Worm (Caenorhabditis elegans) whole organism, L1 larva: Measurements from ENCODE around the gene W03B1.5.

Source experiments
- C16A3.4 ChIP-seq: fragments of 150-350 bp; optimal IDR thresholded peaks from 2 replicates; lab custom pipeline; 2014; ENCODE audit warnings: missing biosample characterization, missing genetic modification characterization
- alr-1 ChIP-seq: fragments of 200-800 bp; sonication (Bioruptor generic); optimal IDR thresholded peaks from 2 replicates; lab custom pipeline; 2018; ENCODE audit warnings: borderline replicate concordance, mild to moderate bottlenecking, missing genetic modification characterization, missing compliant biosample characterization
- aly-2 ChIP-seq: fragments of 150-350 bp; optimal IDR thresholded peaks from 2 replicates; lab custom pipeline; 2014; ENCODE audit warnings: missing biosample characterization, missing genetic modification characterization
- ama-1 ChIP-seq: fragments of 150-350 bp; optimal IDR thresholded peaks from 2 replicates; lab custom pipeline; 2014
- ceh-82 ChIP-seq, 3 experiments: fragments of 150-350 bp in 1 of 3; sonication (generic microtip) in 2 of 3; optimal IDR thresholded peaks; 2 replicates each; lab custom pipeline; 2014 to 2017; ENCODE audit warnings: missing biosample characterization in 3 of 3, missing genetic modification characterization in 3 of 3
- ceh-90 ChIP-seq: sonication (generic microtip); optimal IDR thresholded peaks from 2 replicates; lab custom pipeline; 2016; ENCODE audit warnings: missing genetic modification characterization, missing compliant biosample characterization
- ces-1 ChIP-seq: fragments of 150-350 bp; optimal IDR thresholded peaks from 2 replicates; lab custom pipeline; 2014; ENCODE audit warnings: missing biosample characterization, missing genetic modification reagents, missing genetic modification characterization
- dsc-1 ChIP-seq: sonication (generic microtip); optimal IDR thresholded peaks from 2 replicates; lab custom pipeline; 2016; ENCODE audit warnings: mild to moderate bottlenecking, missing genetic modification characterization, missing compliant biosample characterization
- efl-1 ChIP-seq, 4 experiments: fragments of 150-350 bp; optimal IDR thresholded peaks in 3 of 4; peaks in 1 of 4; 1 replicate in 1 of 4; 2 replicates in 3 of 4; lab custom pipeline; 2014; ENCODE audit warnings: missing biosample characterization in 2 of 4, missing genetic modification characterization in 2 of 4, missing genetic modification reagents in 2 of 4
- efl-3 ChIP-seq: fragments of 200-800 bp; sonication (Bioruptor generic); optimal IDR thresholded peaks from 2 replicates; lab custom pipeline; 2018; ENCODE audit warnings: mild to moderate bottlenecking, missing genetic modification characterization, missing compliant biosample characterization
- elt-2 ChIP-seq: sonication (generic microtip); optimal IDR thresholded peaks from 2 replicates; lab custom pipeline; 2016; ENCODE audit warnings: missing genetic modification characterization, mild to moderate bottlenecking, inconsistent platforms, missing compliant biosample characterization, missing genetic modification reagents
- elt-3 ChIP-seq, 6 experiments: fragments of 150-350 bp in 1 of 6; sonication (generic microtip); optimal IDR thresholded peaks; 2 replicates each; lab custom pipeline; 2017 to 2018; ENCODE audit warnings: missing biosample characterization in 6 of 6, missing genetic modification characterization in 6 of 6, inconsistent platforms in 1 of 6
- ets-5 ChIP-seq: fragments of 200-800 bp; sonication (Bioruptor generic); IDR thresholded peaks from 2 replicates; pipeline ENCODE4 v1.3.6; 2022; ENCODE audit warnings: missing genetic modification characterization, missing compliant biosample characterization
- fkh-10 ChIP-seq: sonication (generic microtip); optimal IDR thresholded peaks from 2 replicates; lab custom pipeline; 2017; ENCODE audit warnings: missing biosample characterization, missing genetic modification reagents, missing genetic modification characterization
- hpl-2 ChIP-seq: fragments of 150-350 bp; optimal IDR thresholded peaks from 2 replicates; lab custom pipeline; 2014; ENCODE audit warnings: missing biosample characterization, missing genetic modification reagents, missing genetic modification characterization
- isw-1 ChIP-seq: fragments of 200-800 bp; sonication (Bioruptor generic); IDR thresholded peaks from 2 replicates; pipeline ENCODE4 v1.3.6; 2022; ENCODE audit warnings: missing genetic modification characterization, missing compliant biosample characterization
- jun-1 ChIP-seq: fragments of 150-350 bp; optimal IDR thresholded peaks from 2 replicates; lab custom pipeline; 2014; ENCODE audit warnings: missing biosample characterization, missing genetic modification reagents, missing genetic modification characterization
- lin-15B ChIP-seq: fragments of 150-350 bp; sonication (generic microtip); optimal IDR thresholded peaks from 3 replicates; lab custom pipeline; 2014; ENCODE audit warnings: missing biosample characterization, missing genetic modification characterization
- lir-3 ChIP-seq: sonication (generic microtip); optimal IDR thresholded peaks from 2 replicates; lab custom pipeline; 2016; ENCODE audit warnings: mild to moderate bottlenecking, missing genetic modification characterization, moderate library complexity, missing compliant biosample characterization; ENCODE audit not compliant: poor library complexity
- mdl-1 ChIP-seq, 2 experiments: fragments of 150-350 bp; optimal IDR thresholded peaks; 2 replicates each; lab custom pipeline; 2014 to 2017; ENCODE audit warnings: missing biosample characterization in 2 of 2, missing genetic modification characterization in 2 of 2, inconsistent platforms in 1 of 2
- mef-2 ChIP-seq: fragments of 150-350 bp; optimal IDR thresholded peaks from 2 replicates; lab custom pipeline; 2014; ENCODE audit warnings: missing biosample characterization, missing genetic modification characterization
- nhr-11 ChIP-seq: fragments of 150-350 bp; optimal IDR thresholded peaks from 2 replicates; lab custom pipeline; 2014; ENCODE audit warnings: missing biosample characterization, missing genetic modification characterization
- nhr-12 ChIP-seq: sonication (generic microtip); optimal IDR thresholded peaks from 2 replicates; lab custom pipeline; 2017; ENCODE audit warnings: missing biosample characterization, missing genetic modification characterization
- nhr-20 ChIP-seq: sonication (generic microtip); optimal IDR thresholded peaks from 2 replicates; lab custom pipeline; 2016; ENCODE audit warnings: mild to moderate bottlenecking, missing genetic modification characterization, missing compliant biosample characterization
- nhr-237 ChIP-seq: fragments of 150-350 bp; optimal IDR thresholded peaks from 2 replicates; lab custom pipeline; 2014; ENCODE audit warnings: missing biosample characterization, missing genetic modification characterization
- nhr-28 ChIP-seq: fragments of 150-350 bp; optimal IDR thresholded peaks from 2 replicates; lab custom pipeline; 2014; ENCODE audit warnings: missing biosample characterization, missing genetic modification characterization
- nhr-47 ChIP-seq: sonication (generic microtip); optimal IDR thresholded peaks from 2 replicates; lab custom pipeline; 2016; ENCODE audit warnings: mild to moderate bottlenecking, missing genetic modification characterization, moderate library complexity, missing compliant biosample characterization
- nhr-71 ChIP-seq: sonication (generic microtip); optimal IDR thresholded peaks from 2 replicates; lab custom pipeline; 2016; ENCODE audit warnings: mild to moderate bottlenecking, missing genetic modification characterization, moderate library complexity, missing compliant biosample characterization
- nhr-76 ChIP-seq: sonication (generic microtip); optimal IDR thresholded peaks from 2 replicates; lab custom pipeline; 2017; ENCODE audit warnings: missing biosample characterization, missing genetic modification characterization
- nhr-77 ChIP-seq: fragments of 150-350 bp; optimal IDR thresholded peaks from 2 replicates; lab custom pipeline; 2014; ENCODE audit warnings: missing biosample characterization, missing genetic modification characterization
- nhr-84 ChIP-seq: sonication (generic microtip); optimal IDR thresholded peaks from 2 replicates; lab custom pipeline; 2017; ENCODE audit warnings: missing biosample characterization, missing genetic modification characterization
- nhr-85 ChIP-seq: sonication (generic microtip); peaks from one replicate; lab custom pipeline; 2016; ENCODE audit warnings: missing genetic modification characterization, inconsistent platforms, missing compliant biosample characterization
- nhr-90 ChIP-seq: sonication (generic microtip); optimal IDR thresholded peaks from 2 replicates; lab custom pipeline; 2016; ENCODE audit warnings: mild to moderate bottlenecking, missing genetic modification characterization, missing compliant biosample characterization; ENCODE audit not compliant: poor library complexity
- pag-3 ChIP-seq: sonication (generic microtip); optimal IDR thresholded peaks from 2 replicates; lab custom pipeline; 2017; ENCODE audit warnings: missing genetic modification characterization, mild to moderate bottlenecking, missing compliant biosample characterization, antibody characterized with exemption, borderline replicate concordance; ENCODE audit not compliant: insufficient read depth
- pax-3 ChIP-seq: fragments of 200-800 bp; sonication (Bioruptor generic); optimal IDR thresholded peaks from 2 replicates; lab custom pipeline; 2018; ENCODE audit warnings: mild to moderate bottlenecking, missing genetic modification characterization, moderate library complexity, missing compliant biosample characterization
- skn-1 ChIP-seq: fragments of 150-350 bp; optimal IDR thresholded peaks from 2 replicates; lab custom pipeline; 2014; ENCODE audit warnings: missing biosample characterization, missing genetic modification characterization
- snpc-4 ChIP-seq: fragments of 150-350 bp; optimal IDR thresholded peaks from 2 replicates; lab custom pipeline; 2014; ENCODE audit warnings: missing biosample characterization, missing genetic modification characterization
- snu-23 ChIP-seq: sonication (generic microtip); optimal IDR thresholded peaks from 2 replicates; lab custom pipeline; 2016; ENCODE audit warnings: missing genetic modification characterization, missing compliant biosample characterization
- sox-4 ChIP-seq: sonication (generic microtip); optimal IDR thresholded peaks from 2 replicates; lab custom pipeline; 2016; ENCODE audit warnings: missing genetic modification characterization, missing compliant biosample characterization
- sptf-1 ChIP-seq: fragments of 150-350 bp; optimal IDR thresholded peaks from 2 replicates; lab custom pipeline; 2014; ENCODE audit warnings: missing biosample characterization, missing genetic modification characterization
- sup-37 ChIP-seq: fragments of 200-800 bp; sonication (Bioruptor generic); optimal IDR thresholded peaks from 2 replicates; lab custom pipeline; 2018; ENCODE audit warnings: mild to moderate bottlenecking, missing genetic modification characterization, missing compliant biosample characterization
- swsn-7 ChIP-seq: sonication (generic microtip); optimal IDR thresholded peaks from 2 replicates; lab custom pipeline; 2016; ENCODE audit warnings: missing genetic modification characterization, missing compliant biosample characterization
- unc-130 ChIP-seq: fragments of 150-350 bp; optimal IDR thresholded peaks from 2 replicates; lab custom pipeline; 2017; ENCODE audit warnings: missing biosample characterization, missing genetic modification characterization, inconsistent platforms
- unc-62 ChIP-seq: fragments of 150-350 bp; optimal IDR thresholded peaks from 2 replicates; lab custom pipeline; 2014; ENCODE audit warnings: missing biosample characterization, missing genetic modification reagents, missing genetic modification characterization
- unc-98 ChIP-seq: fragments of 200-800 bp; sonication (Bioruptor generic); IDR thresholded peaks from 2 replicates; pipeline ENCODE4 v1.3.6; 2022; ENCODE audit warnings: missing genetic modification characterization, missing compliant biosample characterization
- vab-15 ChIP-seq: sonication (generic microtip); optimal IDR thresholded peaks from 2 replicates; lab custom pipeline; 2017; ENCODE audit warnings: missing genotype, mild to moderate bottlenecking, missing genetic modification characterization, missing compliant biosample characterization
- zag-1 ChIP-seq: fragments of 150-350 bp; optimal IDR thresholded peaks from 2 replicates; lab custom pipeline; 2014; ENCODE audit warnings: missing biosample characterization, missing genetic modification characterization
- zip-4 ChIP-seq: fragments of 200-800 bp; sonication (Bioruptor generic); optimal IDR thresholded peaks from 2 replicates; lab custom pipeline; 2018; ENCODE audit warnings: mild to moderate bottlenecking, missing genetic modification characterization, moderate library complexity, missing compliant biosample characterization
- ztf-4 ChIP-seq: fragments of 150-350 bp; optimal IDR thresholded peaks from 2 replicates; lab custom pipeline; 2014; ENCODE audit warnings: missing biosample characterization, missing genetic modification characterization

W03B1.5 gene

DNA sequence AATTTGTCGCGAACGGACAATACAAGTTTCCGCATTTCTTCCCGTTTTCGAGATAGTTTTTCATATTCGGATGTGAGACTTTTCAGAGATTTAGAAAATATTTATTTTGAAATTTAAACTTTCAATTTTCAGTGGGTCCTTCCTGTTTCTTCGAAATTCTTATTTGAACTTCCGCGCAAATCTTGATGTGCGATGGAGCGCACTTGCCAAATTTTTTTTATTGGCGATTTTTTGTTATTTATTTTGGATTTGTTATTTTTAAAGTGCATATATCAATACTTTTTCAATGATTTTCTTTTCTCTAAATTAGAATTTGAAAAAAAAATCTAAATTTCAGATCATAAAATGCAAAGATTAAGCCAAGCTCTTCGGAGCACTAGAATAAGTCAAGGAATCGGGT, 9.1 kb downstream of the W03B1.5 start, which contains the start of gene sars-2 (continued):
- TF ChIP-seq C16A3.4 (tag; lab: Kevin White, UChicago), result peak; percentile 33
- TF ChIP-seq nhr-237 (tag; lab: Kevin White, UChicago), result no peak
- no peak for TF ChIP-seq nhr-28 (tag; lab: Kevin White, UChicago)
- TF ChIP-seq nhr-11 (tag; lab: Kevin White, UChicago), result no peak
- no peak for TF ChIP-seq sox-4 (tag; lab: Kevin White, UChicago)
- peak; percentile 50 for TF ChIP-seq dsc-1 (tag; lab: Kevin White, UChicago)
- peak; percentile 23 for TF ChIP-seq nhr-47 (tag; lab: Kevin White, UChicago)
- peak; percentile 19; the same call in 1 of the 2 replicates for TF ChIP-seq isw-1 (GFP tag; lab: Robert Waterston, UW)
- no peak for TF ChIP-seq hpl-2 (GFP tag; lab: Kevin White, UChicago)
- no peak for TF ChIP-seq nhr-76 (tag; lab: Kevin White, UChicago)
- TF ChIP-seq nhr-85 (tag; lab: Kevin White, UChicago), result peak; percentile 33
- no peak for TF ChIP-seq ztf-4
- TF ChIP-seq snu-23 (GFP tag; lab: Kevin White, UChicago), result peak; percentile 52
- TF ChIP-seq jun-1 (tag; lab: Kevin White, UChicago), result no peak
- TF ChIP-seq ceh-90 (tag; lab: Kevin White, UChicago), result no peak
- TF ChIP-seq mef-2 (tag; lab: Kevin White, UChicago), result no peak
- TF ChIP-seq nhr-77 (tag; lab: Kevin White, UChicago), result no peak
- TF ChIP-seq sup-37 (GFP tag; lab: Kevin White, UChicago), result no peak
- no peak for TF ChIP-seq vab-15 (tag; lab: Kevin White, UChicago)
- no peak for TF ChIP-seq zag-1 (tag; lab: Kevin White, UChicago)
- no peak for TF ChIP-seq sptf-1 (tag; lab: Kevin White, UChicago)
- no peak for TF ChIP-seq elt-3 (tag; optimal IDR thresholded peaks at IDR 0.05; lab: Kevin White, UChicago)
- TF ChIP-seq unc-62 (GFP tag; lab: Kevin White, UChicago), result no peak
- TF ChIP-seq pax-3, result no peak
- no peak for TF ChIP-seq unc-98 (GFP tag; lab: Robert Waterston, UW)
- TF ChIP-seq nhr-90 (tag; lab: Kevin White, UChicago), result peak; percentile 25
- TF ChIP-seq lin-15B (tag; lab: Kevin White, UChicago), result peak; percentile 49
- TF ChIP-seq ces-1 (GFP tag; lab: Kevin White, UChicago), result no peak
- no peak for TF ChIP-seq fkh-10 (GFP tag; lab: Kevin White, UChicago)
- TF ChIP-seq mdl-1 (tag; optimal IDR thresholded peaks at IDR 0.05; lab: Kevin White, UChicago), result no peak
- TF ChIP-seq nhr-12, result no peak
- TF ChIP-seq nhr-71 (tag; lab: Kevin White, UChicago), result peak; percentile 46

DNA sequence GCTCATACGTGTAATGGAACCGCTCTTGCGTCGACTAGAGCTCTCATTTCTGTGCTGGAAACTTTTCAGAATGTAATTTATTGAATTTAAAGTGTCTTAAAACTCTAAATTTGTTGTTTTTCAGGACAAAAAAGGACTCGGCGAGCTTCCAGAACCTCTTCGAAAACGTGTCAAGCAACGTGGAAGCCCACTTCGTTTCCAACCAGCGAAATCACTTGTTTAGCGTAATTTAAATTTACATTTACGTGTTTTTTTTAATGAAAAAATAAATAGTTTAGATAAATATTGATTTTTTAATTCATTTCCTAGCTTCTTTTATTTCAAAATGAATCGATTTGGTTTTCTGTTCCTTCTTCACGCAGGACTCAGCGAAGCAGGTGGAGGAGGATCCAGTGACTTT, 11.4 kb downstream of the W03B1.5 start, which contains the start of gene F55F10.3:
F55F10.3 (plus strand) TSS at position 301 of the 400 bp plus-strand sequence.
- TF ChIP-seq snpc-4 (tag; lab: Kevin White, UChicago) (no peak), alr-1 (tag; lab: Kevin White, UChicago) (no peak), lir-3 (no peak), nhr-76 (tag; lab: Kevin White, UChicago) (no peak), elt-3 (tag; optimal IDR thresholded peaks at IDR 0.05; lab: Kevin White, UChicago) (no peak), nhr-28 (tag; lab: Kevin White, UChicago) (no peak), ets-5 (no peak), nhr-90 (tag; lab: Kevin White, UChicago) (no peak), efl-1 (optimal IDR thresholded peaks at IDR 0.05; lab: Kevin White, UChicago) (no peak), efl-1 (GFP tag; optimal IDR thresholded peaks at IDR 0.05 in 1 of 2; lab: Kevin White, UChicago) (no peak), snu-23 (GFP tag; lab: Kevin White, UChicago) (no peak), efl-3 (GFP tag; lab: Kevin White, UChicago) (no peak), ama-1 (lab: Kevin White, UChicago) (no peak)

DNA sequence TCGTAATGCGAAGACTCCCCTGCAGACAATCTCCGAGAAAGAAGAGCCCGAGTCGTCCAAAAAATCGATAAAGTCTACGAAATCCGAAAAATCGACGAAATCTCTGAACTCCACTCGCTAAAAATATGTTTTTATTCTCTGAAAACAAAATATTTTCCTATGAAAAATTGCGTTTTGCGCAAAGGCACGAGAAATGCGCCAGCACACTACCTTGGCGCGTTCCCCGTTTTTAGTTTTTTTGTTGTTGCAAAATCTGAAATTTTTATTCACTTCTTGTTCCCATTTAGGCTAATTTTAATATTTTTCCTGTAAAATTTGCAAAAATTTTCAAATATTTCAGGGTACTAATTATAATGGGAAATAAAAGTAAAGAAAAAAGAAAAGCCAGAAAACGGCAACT, 12.3 kb downstream of the W03B1.5 start, which contains the start of gene F55F10.1:
F55F10.1 (plus strand) TSS at position 341 of the 400 bp plus-strand sequence.
- TF ChIP-seq lin-15B (tag; lab: Kevin White, UChicago) (peak; percentile 8), nhr-84 (tag; lab: Kevin White, UChicago) (no peak), unc-130 (tag; lab: Kevin White, UChicago) (peak; percentile 80), skn-1 (tag; lab: Kevin White, UChicago) (peak; percentile 60), aly-2 (tag; lab: Kevin White, UChicago) (peak; percentile 11), swsn-7 (tag; lab: Kevin White, UChicago) (peak; percentile 80), pax-3 (no peak), pag-3 (tag; lab: Kevin White, UChicago) (no peak), elt-2 (tag; lab: Kevin White, UChicago) (peak; percentile 25), elt-3 (tag; optimal IDR thresholded peaks at IDR 0.05; lab: Kevin White, UChicago) (peak in 2 of 6 experiments; percentile 8 to 57), zip-4 (GFP tag; lab: Kevin White, UChicago) (peak; percentile 46), jun-1 (tag; lab: Kevin White, UChicago) (peak; percentile 77), hpl-2 (GFP tag; lab: Kevin White, UChicago) (no peak), ama-1 (lab: Kevin White, UChicago) (no peak), ceh-82 (tag; optimal IDR thresholded peaks at IDR 0.05; lab: Kevin White, UChicago) (peak; percentile 50 to 78 (median 72)), nhr-20 (peak; percentile 66)
